Worm (Caenorhabditis elegans): ENCODE measurements around the gene F38B7.11.

ce11 chrV:11541284-11541683 lies 5.6 kb upstream of the F38B7.11 start:
- TF ChIP-seq die-1 (tag; optimal IDR thresholded peaks at IDR 0.05) (no peak), pha-4 (tag; optimal IDR thresholded peaks at IDR 0.05) (no peak), B0019.2 (GFP tag; conservative IDR thresholded peaks at IDR 0.05) (no peak), ZK185.1 (tag; optimal IDR thresholded peaks at IDR 0.05; ENCODE audit: poor library complexity, severe bottlenecking) (no peak), C17E4.6 (GFP tag; IDR thresholded peaks at IDR 0.05) (no peak), lin-35 (GFP tag; optimal IDR thresholded peaks at IDR 0.05) (no peak), lir-1 (GFP tag; conservative IDR thresholded peaks at IDR 0.05) (no peak)

All from whole organism, young adult.